Fruit fly (Drosophila melanogaster): ENCODE results near the gene bru2.

Gene bru2

DNA sequence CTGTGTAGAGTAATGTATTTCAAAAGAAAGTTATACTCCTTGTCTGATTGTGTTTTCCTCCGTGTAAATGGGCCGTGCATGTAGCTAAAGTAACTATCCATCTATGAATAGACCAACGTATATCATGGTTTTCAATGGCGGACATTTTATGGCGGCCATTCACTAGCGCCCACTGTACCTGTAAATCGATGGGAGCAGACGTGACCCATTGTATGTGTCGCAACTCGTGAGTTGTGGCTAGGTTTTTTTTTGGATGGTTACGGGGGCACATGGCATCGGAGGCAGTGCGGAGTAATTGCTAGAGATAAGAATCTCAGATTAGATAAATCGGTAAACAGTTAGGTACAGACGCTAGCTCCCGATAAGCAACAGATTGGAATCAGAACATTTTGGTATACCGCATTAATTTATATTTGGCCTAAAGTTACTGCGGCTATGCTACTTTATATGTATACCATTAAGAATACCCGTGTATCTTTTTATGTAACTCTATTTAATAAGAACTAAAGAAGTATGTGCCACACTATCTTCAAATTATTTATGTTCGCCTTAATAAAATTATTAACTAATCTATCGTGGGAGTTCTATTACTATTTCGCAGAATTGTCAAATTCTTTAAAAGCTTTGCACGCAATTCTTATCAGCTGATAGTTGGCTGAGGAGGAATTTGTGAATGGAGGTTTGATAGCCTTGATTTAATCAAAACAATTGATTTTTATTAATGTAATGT, 2.3 kb downstream of the bru2 start (continued):
- TF ChIP-seq CG10147 (GFP tag; optimal IDR thresholded peaks at IDR 0.05) (no peak), emc (GFP tag; optimal IDR thresholded peaks at IDR 0.05) (no peak), ttk (GFP tag; IDR thresholded peaks at IDR 0.05) (no peak), Dbx (GFP tag; IDR thresholded peaks at IDR 0.05) (no peak), CG7357 (GFP tag; IDR thresholded peaks at IDR 0.05) (no peak), GATAe (GFP tag; conservative IDR thresholded peaks at IDR 0.05) (peak; percentile 64), Poxn (GFP tag; IDR thresholded peaks at IDR 0.05) (no peak), Meics (GFP tag; optimal IDR thresholded peaks at IDR 0.05) (peak; percentile 5), CG10959 (GFP tag; IDR thresholded peaks at IDR 0.05) (no peak), CG12236 (GFP tag; optimal IDR thresholded peaks at IDR 0.05) (no peak), mirr (GFP tag; optimal IDR thresholded peaks at IDR 0.05) (peak; percentile 9), slbo (GFP tag; IDR thresholded peaks at IDR 0.05) (no peak), danr (GFP tag; IDR thresholded peaks at IDR 0.05) (no peak), CG1832 (GFP tag; optimal IDR thresholded peaks at IDR 0.05) (no peak), zf30C (GFP tag; optimal IDR thresholded peaks at IDR 0.05) (no peak), CG9797 (GFP tag; optimal IDR thresholded peaks at IDR 0.05) (no peak), CG8388 (GFP tag; optimal IDR thresholded peaks at IDR 0.05) (peak; percentile 21), chif (GFP tag; optimal IDR thresholded peaks at IDR 0.05) (no peak), ato (GFP tag; IDR thresholded peaks at IDR 0.05; ENCODE audit: partially characterized antibody) (no peak), CG10209 (GFP tag; optimal IDR thresholded peaks at IDR 0.05) (peak; percentile 12), CG11696 (GFP tag; IDR thresholded peaks at IDR 0.05) (no peak), HLH54F (GFP tag; optimal IDR thresholded peaks at IDR 0.05) (no peak), CG3726 (GFP tag; IDR thresholded peaks at IDR 0.05) (no peak), CG34376 (GFP tag; optimal IDR thresholded peaks at IDR 0.05) (peak; percentile 66), Myb (GFP tag; optimal IDR thresholded peaks at IDR 0.05) (no peak), bowl (GFP tag; IDR thresholded peaks at IDR 0.05) (no peak), chinmo (GFP tag; IDR thresholded peaks at IDR 0.05; ENCODE audit: partially characterized antibody) (no peak), CG1603 (tag; optimal IDR thresholded peaks at IDR 0.05) (peak; percentile 8), Hmr (GFP tag; optimal IDR thresholded peaks at IDR 0.05) (peak; percentile 17), unpg (GFP tag; optimal IDR thresholded peaks at IDR 0.05) (peak; percentile 7), B-H2 (GFP tag; optimal IDR thresholded peaks at IDR 0.05) (no peak), CG30403 (GFP tag; optimal IDR thresholded peaks at IDR 0.05) (no peak), jigr1 (GFP tag; IDR thresholded peaks at IDR 0.05) (no peak), Ets65A (GFP tag) (peak; percentile 50), chm (GFP tag; IDR thresholded peaks at IDR 0.05) (no peak), grau (tag; optimal IDR thresholded peaks at IDR 0.05) (peak; percentile 55), CG32772 (GFP tag; IDR thresholded peaks at IDR 0.05) (no peak), CG1024 (GFP tag; IDR thresholded peaks at IDR 0.05) (0 out of 2 replicates have a peak, but pooled peaks have one; percentile 10), Dp (GFP tag; optimal IDR thresholded peaks at IDR 0.05) (no peak), CG6175 (GFP tag; IDR thresholded peaks at IDR 0.05) (no peak), Fer3 (tag; optimal IDR thresholded peaks at IDR 0.05) (peak; percentile 17), Sox102F (GFP tag; optimal IDR thresholded peaks at IDR 0.05) (peak; percentile 18), Deaf1 (tag; optimal IDR thresholded peaks at IDR 0.05) (no peak), CG2678 (tag; optimal IDR thresholded peaks at IDR 0.05) (peak; percentile 27), nerfin-1 (tag; optimal IDR thresholded peaks at IDR 0.05) (no peak), CoRest (tag; optimal IDR thresholded peaks at IDR 0.05) (no peak), hth (optimal IDR thresholded peaks at IDR 0.05) (no peak), CG34422 (GFP tag; IDR thresholded peaks at IDR 0.05) (no peak), CG10979 (tag; optimal IDR thresholded peaks at IDR 0.05) (no peak), inv (GFP tag; IDR thresholded peaks at IDR 0.05; ENCODE audit: partially characterized antibody) (no peak)

Measured in whole organism, embryonic.